Fruit fly (Drosophila melanogaster): Measurements from ENCODE around the gene Jig.

Gene Jig

DNA sequence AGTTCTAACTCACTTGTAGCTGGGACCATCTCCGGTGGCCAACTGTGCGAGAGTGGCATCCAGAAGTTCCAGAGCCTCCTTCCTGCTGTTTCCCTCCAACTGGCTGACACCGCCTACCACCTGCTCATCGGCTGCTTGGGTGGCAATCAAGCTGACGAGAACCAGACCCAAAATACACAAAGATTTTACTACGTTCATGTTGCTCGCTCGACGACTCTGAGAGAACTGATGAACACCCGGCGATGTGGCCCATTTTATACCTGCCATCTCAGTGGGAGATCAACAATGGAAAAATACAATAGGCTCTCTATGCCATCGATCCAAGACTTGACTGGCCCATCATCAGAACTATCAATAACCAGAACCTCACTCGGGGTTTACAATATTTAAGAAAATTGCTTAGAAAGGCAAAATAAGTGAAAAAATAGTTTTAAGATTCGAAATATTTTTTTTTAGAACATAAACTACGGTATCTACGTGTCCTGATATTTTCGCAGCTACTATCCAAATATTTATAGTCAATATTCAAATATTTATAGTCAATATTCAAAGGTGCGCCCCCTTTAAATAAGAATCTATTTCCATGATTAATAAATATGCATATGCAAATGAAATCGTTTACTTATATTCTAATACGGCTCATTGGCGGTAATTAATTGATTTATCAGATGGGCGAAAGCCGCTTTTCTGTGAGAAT lies 8.8 kb downstream of the Jig start, which contains the start of gene Cys (continued):
- TF ChIP-seq sna (GFP tag; IDR thresholded peaks at IDR 0.05; ENCODE audit: partially characterized antibody): no peak
- TF ChIP-seq Camta (GFP tag; optimal IDR thresholded peaks at IDR 0.05): no peak
- 0 out of 2 replicates have a peak, but pooled peaks have one; percentile 22 for TF ChIP-seq sim (GFP tag; IDR thresholded peaks at IDR 0.05)
- peak; percentile 42 for TF ChIP-seq pfk (GFP tag; optimal IDR thresholded peaks at IDR 0.05)
- TF ChIP-seq insv (GFP tag; optimal IDR thresholded peaks at IDR 0.05): no peak
- TF ChIP-seq CG1792 (GFP tag; optimal IDR thresholded peaks at IDR 0.05): no peak
- no peak for TF ChIP-seq mld (GFP tag; IDR thresholded peaks at IDR 0.05; ENCODE audit: partially characterized antibody)
- no peak for TF ChIP-seq ewg (GFP tag; optimal IDR thresholded peaks at IDR 0.05)
- no peak for TF ChIP-seq esg (GFP tag; conservative IDR thresholded peaks at IDR 0.05)
- TF ChIP-seq Fer3 (tag; optimal IDR thresholded peaks at IDR 0.05): no peak
- TF ChIP-seq CTCF (GFP tag; optimal IDR thresholded peaks at IDR 0.05): no peak
- no peak for TF ChIP-seq sqz (GFP tag; optimal IDR thresholded peaks at IDR 0.05)
- TF ChIP-seq CG1529 (GFP tag; optimal IDR thresholded peaks at IDR 0.05): no peak
- no peak for TF ChIP-seq vfl (GFP tag; optimal IDR thresholded peaks at IDR 0.05)
- TF ChIP-seq CG8089 (GFP tag; optimal IDR thresholded peaks at IDR 0.05): no peak
- no peak for TF ChIP-seq CG1832 (GFP tag; optimal IDR thresholded peaks at IDR 0.05)
- TF ChIP-seq CG34422 (GFP tag; IDR thresholded peaks at IDR 0.05): no peak
- no peak for TF ChIP-seq HmgZ (tag; optimal IDR thresholded peaks at IDR 0.05)
- TF ChIP-seq Dp (GFP tag; optimal IDR thresholded peaks at IDR 0.05): no peak
- TF ChIP-seq zen (tag; optimal IDR thresholded peaks at IDR 0.05): peak; percentile 54
- no peak for TF ChIP-seq trem (tag; optimal IDR thresholded peaks at IDR 0.05)
- TF ChIP-seq CHES-1-like (GFP tag; optimal IDR thresholded peaks at IDR 0.05): no peak
- TF ChIP-seq corto (GFP tag; optimal IDR thresholded peaks at IDR 0.05): no peak
- no peak for TF ChIP-seq stwl (tag; optimal IDR thresholded peaks at IDR 0.05)
- TF ChIP-seq Optix (GFP tag; IDR thresholded peaks at IDR 0.05): no peak
- TF ChIP-seq CG2129 (GFP tag; IDR thresholded peaks at IDR 0.05; ENCODE audit: partially characterized antibody): no peak
- no peak for TF ChIP-seq fru (optimal IDR thresholded peaks at IDR 0.05)
- TF ChIP-seq mam (GFP tag; optimal IDR thresholded peaks at IDR 0.05): no peak
- no peak for TF ChIP-seq E2f1 (GFP tag; IDR thresholded peaks at IDR 0.05)
- peak; percentile 92 for TF ChIP-seq kah (GFP tag; optimal IDR thresholded peaks at IDR 0.05)
- no peak for TF ChIP-seq cas (GFP tag; IDR thresholded peaks at IDR 0.05)
- TF ChIP-seq BtbVII (GFP tag; optimal IDR thresholded peaks at IDR 0.05): no peak
- TF ChIP-seq D19B (GFP tag; optimal IDR thresholded peaks at IDR 0.05): peak; percentile 27
- no peak for TF ChIP-seq Atf-2 (GFP tag; optimal IDR thresholded peaks at IDR 0.05)
- no peak for TF ChIP-seq Lhr (GFP tag; optimal IDR thresholded peaks at IDR 0.05)
- TF ChIP-seq CG9437 (GFP tag; optimal IDR thresholded peaks at IDR 0.05): no peak
- TF ChIP-seq sug (tag; optimal IDR thresholded peaks at IDR 0.05): peak; percentile 34
- no peak for TF ChIP-seq Dad (GFP tag; optimal IDR thresholded peaks at IDR 0.05)
- TF ChIP-seq Fer1 (GFP tag; optimal IDR thresholded peaks at IDR 0.05): no peak
- TF ChIP-seq CG14965 (GFP tag; optimal IDR thresholded peaks at IDR 0.05; ENCODE audit: borderline replicate concordance): no peak
- no peak for TF ChIP-seq hth (optimal IDR thresholded peaks at IDR 0.05)
- no peak for TF ChIP-seq ham (GFP tag; IDR thresholded peaks at IDR 0.05)
- no peak for TF ChIP-seq sima (GFP tag; optimal IDR thresholded peaks at IDR 0.05)
- TF ChIP-seq CG13775 (GFP tag; optimal IDR thresholded peaks at IDR 0.05): no peak
- peak; percentile 13 for TF ChIP-seq NfI (GFP tag; optimal IDR thresholded peaks at IDR 0.05)
- peak; percentile 36; the same call in 1 of the 2 replicates for TF ChIP-seq CG16779 (GFP tag; IDR thresholded peaks at IDR 0.05)
- peak; percentile 30 for TF ChIP-seq B-H2 (GFP tag; optimal IDR thresholded peaks at IDR 0.05)
- TF ChIP-seq CG6765 (GFP tag; optimal IDR thresholded peaks at IDR 0.05): peak; percentile 30
- no peak for TF ChIP-seq CG7271 (tag; optimal IDR thresholded peaks at IDR 0.05)
- TF ChIP-seq CG2889 (GFP tag; IDR thresholded peaks at IDR 0.05): no peak
- no peak for TF ChIP-seq CG3995 (GFP tag; optimal IDR thresholded peaks at IDR 0.05)
